Fruit fly (Drosophila melanogaster) whole organism, prepupa: Measurements from ENCODE around the gene CG5877.
A peak's percentile ranks its signal among the peaks of the same experiment; 100 is the strongest.

Experiments
- CG10669 ChIP-seq: fragments of 200-800 bp; sonication (Bioruptor generic); optimal IDR thresholded peaks from 3 replicates; lab custom pipeline; 2018; ENCODE audit warnings: missing biosample characterization, mild to moderate bottlenecking, missing genetic modification characterization, moderate library complexity
- CG11294 ChIP-seq: fragments of 200-800 bp; sonication (Bioruptor generic); IDR thresholded peaks from 2 replicates; pipeline ENCODE4 v1.3.6; 2022; ENCODE audit warnings: missing biosample characterization, missing genetic modification characterization
- CG11762 ChIP-seq: fragments of 200-800 bp; sonication (Bioruptor generic); optimal IDR thresholded peaks from 3 replicates; lab custom pipeline; 2016; ENCODE audit warnings: missing biosample characterization, missing genetic modification characterization; ENCODE audit not compliant: insufficient read depth
- CG11902 ChIP-seq: fragments of 200-800 bp; sonication (Bioruptor generic); optimal IDR thresholded peaks from 3 replicates; lab custom pipeline; 2016; ENCODE audit warnings: missing biosample characterization, missing genetic modification characterization
- CG15336 ChIP-seq: fragments of 200-800 bp; sonication (Bioruptor generic); IDR thresholded peaks from 2 replicates; pipeline ENCODE4 v1.3.6; 2022; ENCODE audit warnings: missing biosample characterization, missing genetic modification characterization
- CG1621 ChIP-seq: fragments of 200-800 bp; sonication (Bioruptor generic); optimal IDR thresholded peaks from 3 replicates; lab custom pipeline; 2018; ENCODE audit warnings: missing biosample characterization, mild to moderate bottlenecking, missing genetic modification characterization
- CG16779 ChIP-seq: fragments of 200-800 bp; sonication (Bioruptor generic); optimal IDR thresholded peaks from 3 replicates; lab custom pipeline; 2017; ENCODE audit warnings: missing biosample characterization, mild to moderate bottlenecking, missing genetic modification characterization
- CG3032 ChIP-seq: fragments of 200-800 bp; optimal IDR thresholded peaks from 2 replicates; lab custom pipeline; 2019; ENCODE audit warnings: missing biosample characterization, mild to moderate bottlenecking, missing genetic modification characterization, moderate library complexity
- CG32006 ChIP-seq: fragments of 200-800 bp; sonication (Bioruptor generic); optimal IDR thresholded peaks from 3 replicates; lab custom pipeline; 2017; ENCODE audit warnings: missing biosample characterization, mild to moderate bottlenecking, missing genetic modification characterization
- CG34406 ChIP-seq: fragments of 200-800 bp; sonication (Bioruptor generic); optimal IDR thresholded peaks from 3 replicates; lab custom pipeline; 2016; ENCODE audit warnings: missing biosample characterization, missing genetic modification characterization
- CG3919 ChIP-seq: fragments of 200-800 bp; sonication (Bioruptor generic); optimal IDR thresholded peaks from 3 replicates; lab custom pipeline; 2016; ENCODE audit warnings: missing biosample characterization, missing genetic modification characterization
- CG4318 ChIP-seq: fragments of 200-800 bp; sonication (Bioruptor generic); optimal IDR thresholded peaks from 3 replicates; lab custom pipeline; 2017; ENCODE audit warnings: missing biosample characterization, mild to moderate bottlenecking, missing genetic modification characterization
- CG6163 ChIP-seq: fragments of 200-800 bp; sonication (Bioruptor generic); IDR thresholded peaks from 3 replicates; pipeline ENCODE4 v1.3.6; 2022; ENCODE audit warnings: missing biosample characterization, missing genetic modification characterization
- CG6276 ChIP-seq: fragments of 200-800 bp; sonication (Bioruptor generic); optimal IDR thresholded peaks from 2 replicates; lab custom pipeline; 2017; ENCODE audit warnings: missing biosample characterization, mild to moderate bottlenecking, missing genetic modification characterization
- CG6792 ChIP-seq: fragments of 200-800 bp; sonication (Bioruptor generic); optimal IDR thresholded peaks from 3 replicates; lab custom pipeline; 2016; ENCODE audit warnings: missing biosample characterization, missing genetic modification characterization
- CG6808 ChIP-seq: fragments of 200-800 bp; sonication (Bioruptor generic); optimal IDR thresholded peaks from 3 replicates; lab custom pipeline; 2017; ENCODE audit warnings: missing biosample characterization, missing genetic modification characterization, mild to moderate bottlenecking, moderate library complexity, missing genetic modification reagents
- CG6854 ChIP-seq: fragments of 200-800 bp; sonication (Bioruptor generic); optimal IDR thresholded peaks from 2 replicates; lab custom pipeline; 2017; ENCODE audit warnings: missing biosample characterization, mild to moderate bottlenecking, missing genetic modification characterization
- CG7368 ChIP-seq: fragments of 200-800 bp; sonication (Bioruptor generic); optimal IDR thresholded peaks from 3 replicates; lab custom pipeline; 2016; ENCODE audit warnings: missing biosample characterization, missing genetic modification characterization
- CG8119 ChIP-seq: fragments of 200-800 bp; sonication (Bioruptor generic); IDR thresholded peaks from 3 replicates; pipeline ENCODE4 v1.3.6; 2022; ENCODE audit warnings: missing biosample characterization, missing genetic modification characterization
- Eip78C ChIP-seq: fragments of 200-800 bp; sonication (Bioruptor generic); peaks from one replicate; lab custom pipeline; 2016; ENCODE audit warnings: missing biosample characterization, missing genetic modification characterization
- Eip93F ChIP-seq: fragments of 200-800 bp; sonication (Bioruptor generic); optimal IDR thresholded peaks from 2 replicates; lab custom pipeline; 2016; ENCODE audit warnings: missing biosample characterization, mild to moderate bottlenecking, missing genetic modification characterization
- Ets21C ChIP-seq: fragments of 200-800 bp; sonication (Bioruptor generic); optimal IDR thresholded peaks from 3 replicates; lab custom pipeline; 2016; ENCODE audit warnings: missing biosample characterization, missing genetic modification characterization
- Ets96B ChIP-seq: fragments of 200-800 bp; optimal IDR thresholded peaks from 2 replicates; lab custom pipeline; 2019; ENCODE audit warnings: missing biosample characterization, mild to moderate bottlenecking, missing genetic modification characterization, moderate library complexity
- Gug ChIP-seq: fragments of 200-800 bp; sonication (Bioruptor generic); IDR thresholded peaks from 2 replicates; pipeline ENCODE4 v1.3.6; 2022; ENCODE audit warnings: missing biosample characterization, missing genetic modification characterization
- Hr39 ChIP-seq: fragments of 200-800 bp; sonication (Bioruptor generic); optimal IDR thresholded peaks from 2 replicates; lab custom pipeline; 2016; ENCODE audit warnings: missing biosample characterization, missing genetic modification characterization
- Hr4 ChIP-seq: fragments of 200-800 bp; sonication (Bioruptor generic); optimal IDR thresholded peaks from 3 replicates; lab custom pipeline; 2016; ENCODE audit warnings: missing biosample characterization, missing genetic modification characterization
- Met ChIP-seq: fragments of 200-800 bp; sonication (Bioruptor generic); optimal IDR thresholded peaks from 3 replicates; lab custom pipeline; 2016; ENCODE audit warnings: missing biosample characterization, missing genetic modification characterization
- OdsH ChIP-seq: fragments of 200-800 bp; sonication (Bioruptor generic); optimal IDR thresholded peaks from 3 replicates; lab custom pipeline; 2016; ENCODE audit warnings: missing biosample characterization, missing genetic modification characterization
- Smox ChIP-seq: fragments of 200-800 bp; sonication (Bioruptor generic); optimal IDR thresholded peaks from 3 replicates; lab custom pipeline; 2016; ENCODE audit warnings: missing biosample characterization, missing genetic modification characterization
- Sox102F ChIP-seq: fragments of 200-800 bp; sonication (Bioruptor generic); optimal IDR thresholded peaks from 2 replicates; lab custom pipeline; 2016; ENCODE audit warnings: missing biosample characterization, mild to moderate bottlenecking, missing genetic modification characterization
- Sox14 ChIP-seq: fragments of 200-800 bp; sonication (Bioruptor generic); optimal IDR thresholded peaks from 3 replicates; lab custom pipeline; 2016; ENCODE audit warnings: missing biosample characterization, missing genetic modification characterization
- Sox15 ChIP-seq: fragments of 200-800 bp; sonication (Bioruptor generic); optimal IDR thresholded peaks from 3 replicates; lab custom pipeline; 2016; ENCODE audit warnings: missing biosample characterization, missing genetic modification characterization
- achi ChIP-seq: fragments of 200-800 bp; sonication (Bioruptor generic); optimal IDR thresholded peaks from 3 replicates; lab custom pipeline; 2016; ENCODE audit warnings: missing biosample characterization, missing genetic modification characterization
- cyc ChIP-seq: fragments of 200-800 bp; sonication (Bioruptor generic); optimal IDR thresholded peaks from 3 replicates; lab custom pipeline; 2016; ENCODE audit warnings: missing biosample characterization, missing genetic modification characterization
- dac ChIP-seq: fragments of 200-800 bp; sonication (Bioruptor generic); optimal IDR thresholded peaks from 2 replicates; lab custom pipeline; 2017; ENCODE audit warnings: missing biosample characterization, mild to moderate bottlenecking, missing genetic modification characterization
- dsx ChIP-seq: fragments of 200-800 bp; optimal IDR thresholded peaks from 3 replicates; lab custom pipeline; 2019; ENCODE audit warnings: missing biosample characterization, mild to moderate bottlenecking, missing genetic modification characterization, moderate library complexity; ENCODE audit not compliant: poor library complexity, severe bottlenecking
- eg ChIP-seq: fragments of 200-800 bp; sonication (Bioruptor generic); IDR thresholded peaks from 3 replicates; pipeline ENCODE4 v1.3.6; 2022; ENCODE audit warnings: missing biosample characterization, missing genetic modification characterization
- esn ChIP-seq: fragments of 200-800 bp; sonication (Bioruptor generic); optimal IDR thresholded peaks from 2 replicates; lab custom pipeline; 2016; ENCODE audit warnings: missing biosample characterization, mild to moderate bottlenecking, missing genetic modification characterization, moderate library complexity
- fd59A ChIP-seq: fragments of 200-800 bp; sonication (Bioruptor generic); optimal IDR thresholded peaks from 2 replicates; lab custom pipeline; 2017; ENCODE audit warnings: missing biosample characterization, mild to moderate bottlenecking, missing genetic modification characterization, missing genetic modification reagents
- fkh ChIP-seq: fragments of 200-800 bp; sonication (Bioruptor generic); optimal IDR thresholded peaks from 3 replicates; lab custom pipeline; 2017; ENCODE audit warnings: missing biosample characterization, mild to moderate bottlenecking, missing genetic modification characterization, moderate library complexity
- net ChIP-seq: fragments of 200-800 bp; sonication (Bioruptor generic); optimal IDR thresholded peaks from 3 replicates; lab custom pipeline; 2016; ENCODE audit warnings: missing biosample characterization, missing genetic modification characterization
- pdm3 ChIP-seq: fragments of 200-800 bp; sonication (Bioruptor generic); optimal IDR thresholded peaks from 3 replicates; lab custom pipeline; 2016; ENCODE audit warnings: missing biosample characterization, missing genetic modification characterization
- salr ChIP-seq, 2 experiments: fragments of 200-800 bp; sonication (Bioruptor generic); optimal IDR thresholded peaks; 3 replicates each; lab custom pipeline; 2016 to 2018; ENCODE audit warnings: missing biosample characterization in 2 of 2, missing genetic modification characterization in 2 of 2, mild to moderate bottlenecking in 1 of 2
- ss ChIP-seq, 2 experiments: fragments of 200-800 bp; sonication (Bioruptor generic); optimal IDR thresholded peaks; 2 replicates in 1 of 2; 3 replicates in 1 of 2; lab custom pipeline; 2017 to 2018; ENCODE audit warnings: mild to moderate bottlenecking in 2 of 2, missing biosample characterization in 2 of 2, missing genetic modification characterization in 2 of 2, moderate library complexity in 1 of 2
- svp ChIP-seq: fragments of 200-800 bp; sonication (Bioruptor generic); peaks from one replicate; lab custom pipeline; 2016; ENCODE audit warnings: missing biosample characterization, missing genetic modification characterization
- topi ChIP-seq: fragments of 200-800 bp; sonication (Bioruptor generic); optimal IDR thresholded peaks from 3 replicates; lab custom pipeline; 2016; ENCODE audit warnings: missing biosample characterization, missing genetic modification characterization
- vri ChIP-seq: fragments of 200-800 bp; sonication (Bioruptor generic); optimal IDR thresholded peaks from 3 replicates; lab custom pipeline; 2016; ENCODE audit warnings: missing biosample characterization, mild to moderate bottlenecking, missing genetic modification characterization

Gene CG5877

dm6 chrX:15305975-15306909 lies 13.4 kb downstream of the CG5877 start:
- TF ChIP-seq CG3919 (GFP tag; lab: Kevin White, UChicago) (peak; percentile 26), pdm3 (GFP tag; lab: Kevin White, UChicago) (no peak), ss (GFP tag; optimal IDR thresholded peaks at IDR 0.05; lab: Kevin White, UChicago) (peak in 1 of 2 experiments; percentile 51), CG10669 (GFP tag; lab: Kevin White, UChicago) (peak; percentile 2), Sox14 (GFP tag; lab: Kevin White, UChicago) (peak; percentile 68), svp (peak; percentile 84), Gug (GFP tag; lab: Robert Waterston, UW) (no peak), CG32006 (GFP tag; lab: Kevin White, UChicago) (no peak), CG6276 (GFP tag; lab: Kevin White, UChicago) (peak; percentile 41), CG11762 (GFP tag; lab: Kevin White, UChicago) (no peak), dsx (GFP tag; lab: Kevin White, UChicago) (peak; percentile 63), Eip78C (GFP tag; lab: Kevin White, UChicago) (peak; percentile 64), CG16779 (tag; lab: Kevin White, UChicago) (peak; percentile 18), Smox (GFP tag; lab: Kevin White, UChicago) (peak; percentile 5), OdsH (GFP tag; lab: Kevin White, UChicago) (no peak), Ets21C (GFP tag; lab: Kevin White, UChicago) (peak; percentile 4), CG6163 (peak; percentile 33; the same call in 1 of the 3 replicates), CG8119 (GFP tag; lab: Robert Waterston, UW) (0 out of 3 replicates have a peak, but pooled peaks have one; percentile 26), topi (no peak), CG7368 (no peak), Met (peak; percentile 28), cyc (no peak), CG34406 (GFP tag; lab: Kevin White, UChicago) (no peak), salr (GFP tag; optimal IDR thresholded peaks at IDR 0.05; lab: Kevin White, UChicago) (no peak), Sox15 (GFP tag; lab: Kevin White, UChicago) (no peak), CG15336 (GFP tag; lab: Robert Waterston, UW) (peak; percentile 24; the same call in 1 of the 2 replicates), vri (GFP tag; lab: Kevin White, UChicago) (peak; percentile 74), CG6792 (GFP tag; lab: Kevin White, UChicago) (peak; percentile 3), fd59A (GFP tag; lab: Kevin White, UChicago) (no peak), CG6808 (GFP tag; lab: Kevin White, UChicago) (no peak), CG11294 (no peak; the same call in 1 of the 2 replicates), Sox102F (GFP tag; lab: Kevin White, UChicago) (peak; percentile 42), CG11902 (no peak), CG4318 (GFP tag; lab: Kevin White, UChicago) (no peak), CG1621 (tag; lab: Kevin White, UChicago) (no peak), achi (GFP tag; lab: Kevin White, UChicago) (no peak), CG6854 (peak; percentile 47), Hr4 (GFP tag; lab: Kevin White, UChicago) (peak; percentile 5), esn (GFP tag; lab: Kevin White, UChicago) (peak; percentile 27), net (GFP tag; lab: Kevin White, UChicago) (peak; percentile 32), fkh (peak; percentile 29), Ets96B (tag; lab: Kevin White, UChicago) (no peak), CG3032 (no peak), eg (GFP tag; lab: Robert Waterston, UW) (no peak), dac (GFP tag; lab: Kevin White, UChicago) (no peak), Eip93F (GFP tag; lab: Kevin White, UChicago) (peak; percentile 75), Hr39 (GFP tag; lab: Kevin White, UChicago) (peak; percentile 13)
- TF ChIP-seq, all 60 proteins: peak for 25
